Worm (Caenorhabditis elegans): ENCODE data around the gene jmjd-2.

ce11 chrII:14244457-14245254 is 1.3 kb upstream of the jmjd-2 start:
- TF ChIP-seq aly-2 (tag; optimal IDR thresholded peaks at IDR 0.05) (no peak), nhr-21 (tag; optimal IDR thresholded peaks at IDR 0.05) (peak; percentile 13), lin-13 (GFP tag; optimal IDR thresholded peaks at IDR 0.05) (peak; percentile 56), nhr-25 (tag; optimal IDR thresholded peaks at IDR 0.05) (peak; percentile 19), lin-39 (tag; optimal IDR thresholded peaks at IDR 0.05) (no peak), F13H6.1 (tag; optimal IDR thresholded peaks at IDR 0.05) (peak; percentile 57), R02D3.7 (tag; optimal IDR thresholded peaks at IDR 0.05) (no peak), skn-1 (tag; optimal IDR thresholded peaks at IDR 0.05) (no peak), lsy-2 (tag; optimal IDR thresholded peaks at IDR 0.05) (peak in 1 of 2 experiments; percentile 78), elt-1 (tag; optimal IDR thresholded peaks at IDR 0.05) (no peak), unc-55 (GFP tag; optimal IDR thresholded peaks at IDR 0.05) (peak; percentile 73), crh-2 (tag; optimal IDR thresholded peaks at IDR 0.05) (peak; percentile 77), Y55F3AM.14 (GFP tag; optimal IDR thresholded peaks at IDR 0.05) (no peak)
